Worm (Caenorhabditis elegans) whole organism, young adult: ENCODE measurements around the gene ZK686.3.

Experiments used
- F10E7.11 ChIP-seq: sonication (generic microtip); optimal IDR thresholded peaks from 2 replicates; lab custom pipeline; 2017; ENCODE audit warnings: mild to moderate bottlenecking, missing genetic modification characterization, moderate library complexity, missing compliant biosample characterization
- F37B4.10 ChIP-seq: fragments of 200-800 bp; sonication (Bioruptor generic); IDR thresholded peaks from 2 replicates; pipeline ENCODE4 v1.3.6; 2022; ENCODE audit warnings: missing genetic modification characterization, missing compliant biosample characterization
- F49E8.2 ChIP-seq: sonication (generic microtip); optimal IDR thresholded peaks from 3 replicates; lab custom pipeline; 2017; ENCODE audit warnings: missing genetic modification characterization, mild to moderate bottlenecking, missing compliant biosample characterization, antibody characterized with exemption, moderate library complexity; ENCODE audit not compliant: insufficient read depth
- F57C9.4 ChIP-seq: sonication (generic microtip); optimal IDR thresholded peaks from 2 replicates; lab custom pipeline; 2017; ENCODE audit warnings: mild to moderate bottlenecking, missing genetic modification characterization, missing compliant biosample characterization
- T26A5.8 ChIP-seq: sonication (generic microtip); optimal IDR thresholded peaks from 2 replicates; lab custom pipeline; 2016; ENCODE audit warnings: missing genetic modification characterization, missing compliant biosample characterization
- efl-1 ChIP-seq: fragments of 150-350 bp; optimal IDR thresholded peaks from 2 replicates; lab custom pipeline; 2014; ENCODE audit warnings: missing biosample characterization, missing genetic modification reagents, missing genetic modification characterization
- hrde-1 ChIP-seq: sonication (generic microtip); optimal IDR thresholded peaks from 2 replicates; lab custom pipeline; 2016; ENCODE audit warnings: missing genetic modification characterization, mild to moderate bottlenecking, missing compliant biosample characterization, moderate library complexity, missing genotype, missing genetic modification reagents, borderline replicate concordance
- lin-54 ChIP-seq: fragments of 200-800 bp; sonication (Bioruptor generic); optimal IDR thresholded peaks from 2 replicates; lab custom pipeline; 2018; ENCODE audit warnings: mild to moderate bottlenecking, missing genetic modification characterization, missing compliant biosample characterization
- nfya-1 ChIP-seq: sonication (generic microtip); optimal IDR thresholded peaks from 2 replicates; lab custom pipeline; 2017; ENCODE audit warnings: antibody characterized with exemption, missing compliant biosample characterization, missing genetic modification characterization, borderline replicate concordance; ENCODE audit not compliant: insufficient read depth
- sdz-38 ChIP-seq: sonication (generic microtip); optimal IDR thresholded peaks from 2 replicates; lab custom pipeline; 2016; ENCODE audit warnings: missing genotype, missing genetic modification characterization, missing compliant biosample characterization
- sptf-2 ChIP-seq: fragments of 200-800 bp; sonication (Bioruptor generic); optimal IDR thresholded peaks from 2 replicates; lab custom pipeline; 2018; ENCODE audit warnings: mild to moderate bottlenecking, missing genetic modification characterization, missing compliant biosample characterization

DNA sequence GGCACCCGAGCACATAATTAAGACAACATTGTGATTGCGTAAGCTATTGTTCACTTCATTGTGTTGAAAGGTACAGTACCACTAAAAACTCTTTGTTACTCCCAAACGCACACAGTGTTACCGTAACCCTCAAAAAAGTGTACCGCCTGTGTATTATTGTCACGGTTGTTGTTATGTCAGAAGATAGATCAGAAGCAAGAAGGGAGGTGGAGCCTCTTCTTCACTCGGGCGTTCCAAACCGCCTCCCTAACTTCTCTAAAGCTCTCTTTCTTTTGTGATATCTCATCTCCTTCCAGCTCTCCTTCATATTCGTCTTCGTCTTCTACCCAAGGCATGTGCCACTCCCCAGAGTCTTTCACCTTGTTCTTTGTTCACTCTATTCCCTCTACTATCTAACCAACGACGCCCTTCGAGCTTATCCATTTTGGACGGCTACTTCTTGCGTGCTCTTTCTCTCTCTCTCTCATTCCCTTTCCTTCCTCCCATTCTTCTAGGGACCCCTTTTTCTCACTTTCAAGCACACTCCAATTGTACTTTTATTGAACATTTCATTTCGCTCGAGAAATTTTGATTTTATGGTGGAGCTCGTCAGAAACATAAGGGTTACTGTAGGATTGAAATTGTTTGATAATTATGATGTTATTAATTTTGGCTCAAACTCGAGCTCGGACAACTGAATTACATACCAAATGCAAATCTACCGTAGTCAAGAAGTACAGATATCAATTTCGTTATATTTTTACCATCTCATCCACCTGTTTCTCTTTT lies 43.2 kb downstream of the ZK686.3 start:
- no peak for TF ChIP-seq sdz-38 (tag; lab: Kevin White, UChicago)
- TF ChIP-seq F49E8.2 (tag; lab: Kevin White, UChicago), result no peak
- no peak for TF ChIP-seq F57C9.4 (tag; lab: Kevin White, UChicago)
- TF ChIP-seq lin-54 (GFP tag; lab: Kevin White, UChicago), result no peak
- no peak for TF ChIP-seq T26A5.8
- TF ChIP-seq sptf-2 (GFP tag; lab: Kevin White, UChicago), result no peak
- TF ChIP-seq efl-1 (GFP tag; lab: Kevin White, UChicago), result no peak
- TF ChIP-seq F37B4.10 (GFP tag; lab: Robert Waterston, UW), result no peak
- no peak for TF ChIP-seq hrde-1 (tag; lab: Kevin White, UChicago)
- TF ChIP-seq nfya-1 (tag; lab: Kevin White, UChicago), result no peak
- TF ChIP-seq F10E7.11 (tag; lab: Kevin White, UChicago), result no peak
